Fruit fly (Drosophila melanogaster) whole organism, embryonic: Measurements from ENCODE around the gene p115.

Source experiments
- CG17912 ChIP-seq: fragments of 200-800 bp; sonication (Bioruptor generic); optimal IDR thresholded peaks from 2 replicates; lab custom pipeline; 2018; ENCODE audit warnings: missing biosample characterization, mild to moderate bottlenecking, missing genetic modification characterization
- CG6689 ChIP-seq: fragments of 200-800 bp; sonication (Bioruptor generic); IDR thresholded peaks from 2 replicates; pipeline ENCODE4 v1.3.6; 2022; ENCODE audit warnings: missing biosample characterization, missing genetic modification characterization

- peak; percentile 83 for TF ChIP-seq CG6689 (GFP tag; lab: Robert Waterston, UW)
- TF ChIP-seq CG17912 = peak; percentile 48
These were observed 44.0 kb downstream of the p115 start for dm6 chrX:7937588-7938481.
